Worm (Caenorhabditis elegans) whole organism, early embryonic: ENCODE results near the gene pfd-2.

Source experiments
- B0310.2 ChIP-seq: sonication (generic microtip); optimal IDR thresholded peaks from 2 replicates; lab custom pipeline; 2016; ENCODE audit warnings: mild to moderate bottlenecking, missing genetic modification characterization, missing compliant biosample characterization
- F13C5.2 ChIP-seq: sonication (generic microtip); optimal IDR thresholded peaks from 2 replicates; lab custom pipeline; 2017; ENCODE audit warnings: mild to moderate bottlenecking, missing genetic modification characterization, inconsistent platforms, missing compliant biosample characterization
- aly-1 ChIP-seq: sonication (generic microtip); optimal IDR thresholded peaks from 2 replicates; lab custom pipeline; 2016; ENCODE audit warnings: missing genetic modification characterization, missing compliant biosample characterization
- ama-1 ChIP-seq: fragments of 150-350 bp; optimal IDR thresholded peaks from 2 replicates; lab custom pipeline; 2014
- ceh-13 ChIP-seq: fragments of 200-800 bp; sonication (Bioruptor generic); optimal IDR thresholded peaks from 2 replicates; lab custom pipeline; 2018; ENCODE audit warnings: mild to moderate bottlenecking, missing genetic modification characterization, missing compliant biosample characterization
- ceh-36 ChIP-seq: sonication (generic microtip); optimal IDR thresholded peaks from 2 replicates; lab custom pipeline; 2016; ENCODE audit warnings: missing genetic modification characterization, inconsistent platforms, missing compliant biosample characterization
- ets-7 ChIP-seq: sonication (generic microtip); optimal IDR thresholded peaks from 2 replicates; lab custom pipeline; 2016; ENCODE audit warnings: missing genotype, missing genetic modification characterization, missing compliant biosample characterization
- flt-1 ChIP-seq: fragments of 200-800 bp; sonication (Bioruptor generic); IDR thresholded peaks from 2 replicates; pipeline ENCODE4 v1.3.6; 2022; ENCODE audit warnings: missing genetic modification characterization, missing compliant biosample characterization
- hmbx-1 ChIP-seq: sonication (generic microtip); optimal IDR thresholded peaks from 2 replicates; lab custom pipeline; 2016; ENCODE audit warnings: mild to moderate bottlenecking, missing genetic modification characterization, missing compliant biosample characterization
- hmg-4 ChIP-seq: fragments of 200-800 bp; sonication (Bioruptor generic); optimal IDR thresholded peaks from 2 replicates; lab custom pipeline; 2018; ENCODE audit warnings: mild to moderate bottlenecking, missing genetic modification characterization, missing compliant biosample characterization
- hnd-1 ChIP-seq: sonication (generic microtip); optimal IDR thresholded peaks from 2 replicates; lab custom pipeline; 2016; ENCODE audit warnings: missing genetic modification characterization, missing compliant biosample characterization
- pes-1 ChIP-seq: fragments of 200-800 bp; sonication (Bioruptor generic); IDR thresholded peaks from 2 replicates; pipeline ENCODE4 v1.3.6; 2022; ENCODE audit warnings: missing genetic modification reagents, missing genetic modification characterization, missing compliant biosample characterization
- scrt-1 ChIP-seq: fragments of 200-800 bp; sonication (Bioruptor generic); IDR thresholded peaks from 2 replicates; pipeline ENCODE4 v1.3.6; 2022; ENCODE audit warnings: missing genetic modification characterization, missing compliant biosample characterization
- sea-1 ChIP-seq: fragments of 200-800 bp; sonication (Bioruptor generic); conservative IDR thresholded peaks from 2 replicates; pipeline ENCODE4 v1.3.6; 2022; ENCODE audit warnings: missing genetic modification characterization, missing compliant biosample characterization
- tbx-11 ChIP-seq: fragments of 200-800 bp; sonication (Bioruptor generic); IDR thresholded peaks from 2 replicates; pipeline ENCODE4 v1.3.6; 2022; ENCODE audit warnings: missing genetic modification characterization, missing compliant biosample characterization
- tbx-37 ChIP-seq: fragments of 200-800 bp; sonication (Bioruptor generic); conservative IDR thresholded peaks from 2 replicates; pipeline ENCODE4 v1.3.6; 2022; ENCODE audit warnings: missing genetic modification reagents, missing genetic modification characterization, missing compliant biosample characterization
- tra-4 ChIP-seq: sonication (generic microtip); optimal IDR thresholded peaks from 2 replicates; lab custom pipeline; 2017; ENCODE audit warnings: missing genetic modification characterization, missing compliant biosample characterization

Gene pfd-2

ce11 chrII:4328716-4329115 is 2.2 kb downstream of the pfd-2 start, which contains the start of gene H20J04.4:
Gene H20J04.4 (plus strand): TSS chrII:4329016.
- TF ChIP-seq hmg-4 (GFP tag; lab: Kevin White, UChicago): no peak
- TF ChIP-seq ets-7 (tag; lab: Kevin White, UChicago): no peak
- no peak for TF ChIP-seq ama-1 (lab: Kevin White, UChicago)
- no peak for TF ChIP-seq pes-1
- TF ChIP-seq tra-4 (tag; lab: Kevin White, UChicago): no peak
- no peak for TF ChIP-seq aly-1 (tag; lab: Kevin White, UChicago)
- no peak for TF ChIP-seq ceh-36 (tag; lab: Kevin White, UChicago)
- no peak for TF ChIP-seq tbx-37 (GFP tag; lab: Robert Waterston, UW)
- TF ChIP-seq sea-1 (GFP tag; lab: Robert Waterston, UW): no peak
- no peak for TF ChIP-seq flt-1 (GFP tag; lab: Robert Waterston, UW)
- TF ChIP-seq B0310.2 (tag; lab: Kevin White, UChicago): no peak
- no peak for TF ChIP-seq hnd-1 (tag; lab: Kevin White, UChicago)
- no peak for TF ChIP-seq scrt-1 (GFP tag; lab: Robert Waterston, UW)
- TF ChIP-seq ceh-13 (GFP tag; lab: Kevin White, UChicago): no peak
- no peak for TF ChIP-seq F13C5.2

DNA sequence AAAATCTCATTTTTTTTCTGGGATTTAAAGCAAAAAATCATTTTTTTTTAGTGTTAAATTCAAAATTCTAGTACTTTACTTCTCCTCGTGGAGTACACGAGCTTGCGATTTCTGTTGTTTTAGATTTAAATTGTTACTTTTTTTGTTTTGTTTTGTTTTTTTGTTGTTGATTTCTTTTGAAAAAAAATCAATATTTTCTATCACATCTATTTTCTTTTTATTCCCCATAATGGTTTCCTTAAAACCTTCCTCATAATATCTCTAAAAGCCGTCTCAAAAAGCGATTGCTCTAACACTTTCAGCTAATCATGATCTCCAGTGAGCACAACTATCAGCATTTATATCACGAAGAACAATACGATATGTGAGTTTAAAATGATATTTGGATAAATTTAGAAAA is 7.9 kb downstream of the pfd-2 start, which contains the start of gene madf-3:
Gene madf-3, plus strand, starts transcription at position 301 of the 400 bp plus-strand sequence.
- no peak for TF ChIP-seq ceh-13 (GFP tag; lab: Kevin White, UChicago)
- no peak for TF ChIP-seq B0310.2 (tag; lab: Kevin White, UChicago)
- no peak for TF ChIP-seq ets-7 (tag; lab: Kevin White, UChicago)
- TF ChIP-seq hmg-4 (GFP tag; lab: Kevin White, UChicago): no peak
- TF ChIP-seq flt-1 (GFP tag; lab: Robert Waterston, UW): no peak
- TF ChIP-seq ceh-36 (tag; lab: Kevin White, UChicago): no peak
- TF ChIP-seq scrt-1 (GFP tag; lab: Robert Waterston, UW): no peak
- no peak for TF ChIP-seq tbx-37 (GFP tag; lab: Robert Waterston, UW)
- TF ChIP-seq ama-1 (lab: Kevin White, UChicago): no peak
- TF ChIP-seq aly-1 (tag; lab: Kevin White, UChicago): no peak
- TF ChIP-seq tra-4 (tag; lab: Kevin White, UChicago): no peak
- no peak for TF ChIP-seq hnd-1 (tag; lab: Kevin White, UChicago)
- no peak for TF ChIP-seq sea-1 (GFP tag; lab: Robert Waterston, UW)
- no peak for TF ChIP-seq pes-1
- TF ChIP-seq hmbx-1 (tag; lab: Kevin White, UChicago): no peak
- no peak for TF ChIP-seq F13C5.2

DNA sequence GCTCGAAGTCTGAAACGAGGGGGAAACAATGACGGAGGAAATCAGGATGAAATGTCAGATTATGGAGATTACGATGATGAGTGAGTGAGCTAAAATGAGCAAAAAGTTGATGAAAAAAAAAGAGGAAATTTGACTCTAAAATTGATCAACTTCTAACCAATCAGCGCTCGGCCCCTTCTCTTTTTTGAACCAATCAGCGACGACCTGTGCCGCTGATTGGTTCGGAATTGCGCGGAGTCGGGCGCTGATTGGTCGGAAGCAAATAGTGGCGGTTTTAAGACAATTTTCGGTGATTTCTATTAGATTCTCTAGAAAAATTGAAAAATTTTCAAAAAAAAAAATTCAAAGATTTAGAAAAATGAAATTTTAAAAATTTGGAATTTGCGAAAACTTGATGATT is 11.2 kb downstream of the pfd-2 start:
- no peak for TF ChIP-seq hnd-1 (tag; lab: Kevin White, UChicago)
- TF ChIP-seq sea-1 (GFP tag; lab: Robert Waterston, UW): no peak
- TF ChIP-seq ceh-13 (GFP tag; lab: Kevin White, UChicago): no peak
- TF ChIP-seq hmbx-1 (tag; lab: Kevin White, UChicago): no peak
- no peak for TF ChIP-seq ceh-36 (tag; lab: Kevin White, UChicago)
- TF ChIP-seq tbx-11: no peak
- TF ChIP-seq ama-1 (lab: Kevin White, UChicago): no peak
- no peak for TF ChIP-seq hmg-4 (GFP tag; lab: Kevin White, UChicago)
- TF ChIP-seq aly-1 (tag; lab: Kevin White, UChicago): no peak
- no peak for TF ChIP-seq B0310.2 (tag; lab: Kevin White, UChicago)
- no peak for TF ChIP-seq pes-1
- no peak for TF ChIP-seq tra-4 (tag; lab: Kevin White, UChicago)
- TF ChIP-seq F13C5.2: no peak
- no peak for TF ChIP-seq scrt-1 (GFP tag; lab: Robert Waterston, UW)
- no peak for TF ChIP-seq tbx-37 (GFP tag; lab: Robert Waterston, UW)
- no peak for TF ChIP-seq flt-1 (GFP tag; lab: Robert Waterston, UW)
- TF ChIP-seq ets-7 (tag; lab: Kevin White, UChicago): no peak

- no peak for TF ChIP-seq hmbx-1 (tag; lab: Kevin White, UChicago)
- no peak for TF ChIP-seq tbx-11
- TF ChIP-seq ets-7 (tag; lab: Kevin White, UChicago): no peak
Measured at ce11 chrII:4339882-4340281, 13.4 kb downstream of the pfd-2 start, which contains the start of gene athp-2. Gene athp-2 (plus strand): TSS chrII:4340182.

DNA sequence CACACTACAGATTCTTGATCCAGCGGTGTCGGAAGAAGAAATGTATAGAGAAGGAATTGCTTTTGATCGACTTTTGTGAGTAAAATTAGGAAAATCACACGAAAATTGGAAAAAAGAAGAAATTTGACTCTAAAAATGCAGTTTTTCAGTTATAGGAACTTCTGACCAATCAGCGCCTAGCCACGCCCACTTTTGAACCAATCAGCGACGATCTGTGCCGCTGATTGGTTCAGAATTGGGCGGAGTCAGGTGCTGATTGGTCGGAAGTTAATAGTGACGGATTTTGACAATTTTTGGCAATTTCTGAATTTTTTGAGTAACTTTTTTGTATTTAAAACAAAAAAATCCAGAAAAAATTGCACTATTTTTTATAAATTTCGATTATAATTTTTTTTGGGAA is 15.0 kb downstream of the pfd-2 start:
- TF ChIP-seq hmbx-1 (tag; lab: Kevin White, UChicago) (no peak), ceh-13 (GFP tag; lab: Kevin White, UChicago) (no peak), ets-7 (tag; lab: Kevin White, UChicago) (no peak), hmg-4 (GFP tag; lab: Kevin White, UChicago) (no peak), tbx-37 (GFP tag; lab: Robert Waterston, UW) (no peak), aly-1 (tag; lab: Kevin White, UChicago) (no peak), sea-1 (GFP tag; lab: Robert Waterston, UW) (no peak), ceh-36 (tag; lab: Kevin White, UChicago) (no peak), tra-4 (tag; lab: Kevin White, UChicago) (no peak), hnd-1 (tag; lab: Kevin White, UChicago) (no peak), scrt-1 (GFP tag; lab: Robert Waterston, UW) (no peak), ama-1 (lab: Kevin White, UChicago) (no peak)

DNA sequence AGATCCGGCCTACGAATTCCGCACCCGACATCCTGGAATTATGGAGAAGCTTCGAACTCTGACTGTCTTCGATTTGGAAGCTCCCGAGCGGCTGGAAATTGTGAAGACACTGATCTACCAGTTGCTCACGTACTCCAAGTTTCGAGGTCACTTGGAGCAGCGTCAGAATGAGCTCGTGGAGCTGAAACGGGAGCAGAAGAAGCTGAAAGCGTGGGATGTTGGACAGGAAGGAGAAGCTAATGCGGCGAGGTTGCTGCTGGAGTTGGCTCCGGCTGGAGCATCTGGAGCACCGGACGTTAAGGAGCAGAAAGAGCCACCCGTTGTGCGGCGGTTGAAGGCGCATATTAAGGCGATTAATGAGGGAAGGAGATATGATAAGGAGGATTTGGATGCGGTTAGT is 17.8 kb downstream of the pfd-2 start:
- TF ChIP-seq ama-1 (lab: Kevin White, UChicago) (no peak), ceh-36 (tag; lab: Kevin White, UChicago) (no peak), F13C5.2 (no peak), hnd-1 (tag; lab: Kevin White, UChicago) (no peak)

- TF ChIP-seq tra-4 (tag; lab: Kevin White, UChicago): no peak
- no peak for TF ChIP-seq F13C5.2
- TF ChIP-seq flt-1 (GFP tag; lab: Robert Waterston, UW): no peak
- TF ChIP-seq hmg-4 (GFP tag; lab: Kevin White, UChicago): no peak
- TF ChIP-seq tbx-11: no peak
- no peak for TF ChIP-seq ets-7 (tag; lab: Kevin White, UChicago)
- TF ChIP-seq B0310.2 (tag; lab: Kevin White, UChicago): no peak
- TF ChIP-seq pes-1: no peak
- TF ChIP-seq sea-1 (GFP tag; lab: Robert Waterston, UW): no peak
- no peak for TF ChIP-seq hmbx-1 (tag; lab: Kevin White, UChicago)
- no peak for TF ChIP-seq aly-1 (tag; lab: Kevin White, UChicago)
Measured at ce11 chrII:4350888-4351287, 24.4 kb downstream of the pfd-2 start, which contains the start of gene H20J04.9. Gene H20J04.9 (plus strand): TSS chrII:4351188.
